Fruit fly (Drosophila melanogaster) whole organism, adult: ENCODE data around the gene PMP34.

Source experiments
- CG1620 ChIP-seq: fragments of 200-800 bp; sonication (Bioruptor generic); optimal IDR thresholded peaks from 2 replicates; lab custom pipeline; 2016; ENCODE audit warnings: missing biosample characterization, missing genetic modification characterization
- CG33017 ChIP-seq: fragments of 200-800 bp; sonication (Bioruptor generic); optimal IDR thresholded peaks from 2 replicates; lab custom pipeline; 2018; ENCODE audit warnings: missing biosample characterization, mild to moderate bottlenecking, missing genetic modification characterization, moderate library complexity
- CG5204 ChIP-seq: fragments of 200-800 bp; sonication (Bioruptor generic); optimal IDR thresholded peaks from 2 replicates; lab custom pipeline; 2016; ENCODE audit warnings: missing biosample characterization, missing genetic modification characterization
- CG7045 ChIP-seq: fragments of 200-800 bp; sonication (Bioruptor generic); optimal IDR thresholded peaks from 2 replicates; lab custom pipeline; 2017; ENCODE audit warnings: missing biosample characterization, mild to moderate bottlenecking, missing genetic modification characterization
- CG7101 ChIP-seq: fragments of 200-800 bp; sonication (Bioruptor generic); optimal IDR thresholded peaks from 2 replicates; lab custom pipeline; 2018; ENCODE audit warnings: missing biosample characterization, mild to moderate bottlenecking, missing genetic modification characterization, moderate library complexity
- Clk ChIP-seq: fragments of 200-800 bp; sonication (Bioruptor generic); optimal IDR thresholded peaks from 2 replicates; lab custom pipeline; 2017; ENCODE audit warnings: missing biosample characterization, missing genetic modification characterization
- Crg-1 ChIP-seq: fragments of 200-800 bp; sonication (Bioruptor generic); optimal IDR thresholded peaks from 2 replicates; lab custom pipeline; 2016; ENCODE audit warnings: missing biosample characterization, missing genetic modification characterization
- Hr96 ChIP-seq: fragments of 200-800 bp; sonication (Bioruptor generic); optimal IDR thresholded peaks from 2 replicates; lab custom pipeline; 2016; ENCODE audit warnings: missing biosample characterization, missing genetic modification characterization
- Mnt ChIP-seq: fragments of 200-800 bp; sonication (Bioruptor generic); optimal IDR thresholded peaks from 2 replicates; lab custom pipeline; 2016; ENCODE audit warnings: missing biosample characterization, mild to moderate bottlenecking, missing genetic modification characterization
- bab1 ChIP-seq: fragments of 200-800 bp; sonication (Bioruptor generic); optimal IDR thresholded peaks from 3 replicates; lab custom pipeline; 2019; ENCODE audit warnings: missing biosample characterization, mild to moderate bottlenecking, missing genetic modification characterization, moderate library complexity
- ovo ChIP-seq: fragments of 200-800 bp; sonication (Bioruptor generic); optimal IDR thresholded peaks from 2 replicates; lab custom pipeline; 2016; ENCODE audit warnings: missing biosample characterization, missing genetic modification characterization
- pad ChIP-seq: fragments of 200-800 bp; sonication (Bioruptor generic); optimal IDR thresholded peaks from 3 replicates; lab custom pipeline; 2017; ENCODE audit warnings: missing biosample characterization, missing genetic modification characterization, mild to moderate bottlenecking, moderate library complexity, missing genetic modification reagents
- tj ChIP-seq: fragments of 200-800 bp; sonication (Bioruptor generic); optimal IDR thresholded peaks from 3 replicates; lab custom pipeline; 2017; ENCODE audit warnings: missing biosample characterization, mild to moderate bottlenecking, missing genetic modification characterization, moderate library complexity
- toe ChIP-seq: fragments of 200-800 bp; sonication (Bioruptor generic); optimal IDR thresholded peaks from 2 replicates; lab custom pipeline; 2016; ENCODE audit warnings: missing biosample characterization, missing genetic modification characterization

- no peak for TF ChIP-seq pad (GFP tag; lab: Kevin White, UChicago)
- no peak for TF ChIP-seq tj
- TF ChIP-seq bab1 (GFP tag; lab: Kevin White, UChicago) = no peak
- no peak for TF ChIP-seq CG33017 (tag; lab: Kevin White, UChicago)
- TF ChIP-seq CG1620 = no peak
- no peak for TF ChIP-seq CG5204
- TF ChIP-seq Clk = no peak
- no peak for TF ChIP-seq CG7045 (GFP tag; lab: Kevin White, UChicago)
- peak; percentile 38 for TF ChIP-seq ovo (GFP tag; lab: Kevin White, UChicago)
- TF ChIP-seq Hr96 (GFP tag; lab: Kevin White, UChicago) = no peak
- TF ChIP-seq Crg-1 (GFP tag; lab: Kevin White, UChicago) = no peak
- TF ChIP-seq CG7101 = no peak
- no peak for TF ChIP-seq toe (GFP tag; lab: Kevin White, UChicago)
- no peak for TF ChIP-seq Mnt (GFP tag; lab: Kevin White, UChicago)
Measured at dm6 chr3L:4353657-4354075, 35.1 kb downstream of the PMP34 start.
